Fruit fly (Drosophila melanogaster) Kc167 (cell line): Measurements from ENCODE around the gene Ir7d.

Experiments
- Myc ChIP-seq: fragments of >200 bp; optimal IDR thresholded peaks from 2 replicates; lab custom pipeline; 2017; ENCODE audit warnings: missing external identifiers
- Sin3A ChIP-seq: fragments of >200 bp; optimal IDR thresholded peaks from 2 replicates; lab custom pipeline; 2018; ENCODE audit warnings: missing external identifiers
- h ChIP-seq: fragments of >200 bp; optimal IDR thresholded peaks from 3 replicates; lab custom pipeline; 2018; ENCODE audit warnings: missing external identifiers
- insv ChIP-seq: fragments of >200 bp; optimal IDR thresholded peaks from 3 replicates; lab custom pipeline; 2018; ENCODE audit warnings: missing external identifiers
- psq ChIP-seq: fragments of >200 bp; optimal IDR thresholded peaks from 2 replicates; lab custom pipeline; 2017; ENCODE audit warnings: missing external identifiers
- ttk ChIP-seq: sonication (Bioruptor generic); optimal IDR thresholded peaks from 2 replicates; lab custom pipeline; 2017; ENCODE audit warnings: missing external identifiers

Ir7d gene

dm6 chrX:7878736-7879135 lies at the start of gene Ir7d:
Ir7d (minus strand) TSS chrX:7878836.
- TF ChIP-seq Myc (lab: Kevin White, UChicago) = no peak
- TF ChIP-seq psq (lab: Kevin White, UChicago) = no peak
- TF ChIP-seq insv = no peak
- no peak for TF ChIP-seq Sin3A (lab: Kevin White, UChicago)
- no peak for TF ChIP-seq ttk (lab: Kevin White, UChicago)
- TF ChIP-seq h (lab: Kevin White, UChicago) = no peak

- TF ChIP-seq h (lab: Kevin White, UChicago) (no peak), insv (no peak), Sin3A (lab: Kevin White, UChicago) (no peak), ttk (lab: Kevin White, UChicago) (no peak), psq (lab: Kevin White, UChicago) (no peak), Myc (lab: Kevin White, UChicago) (no peak)
Measured at dm6 chrX:7924913-7925312, 46.3 kb upstream of the Ir7d start.

- TF ChIP-seq Sin3A (lab: Kevin White, UChicago) (no peak), insv (no peak), ttk (lab: Kevin White, UChicago) (no peak), h (lab: Kevin White, UChicago) (no peak), Myc (lab: Kevin White, UChicago) (no peak), psq (lab: Kevin White, UChicago) (no peak)
Measured at dm6 chrX:7923063-7923462, 44.4 kb upstream of the Ir7d start.

- TF ChIP-seq psq (lab: Kevin White, UChicago) (no peak), insv (no peak), Myc (lab: Kevin White, UChicago) (no peak), ttk (lab: Kevin White, UChicago) (no peak), h (lab: Kevin White, UChicago) (no peak), Sin3A (lab: Kevin White, UChicago) (no peak)
Measured at dm6 chrX:7920081-7920688, 41.5 kb upstream of the Ir7d start, which contains the start of the genes hdm and Ykt6. hdm (minus strand) TSS chrX:7920131. Ykt6 (plus strand) TSS chrX:7920409.

dm6 chrX:7911983-7912630 lies 33.5 kb upstream of the Ir7d start, which contains the start of gene snz:
snz (plus strand) TSS chrX:7912089.
- TF ChIP-seq insv (no peak), psq (lab: Kevin White, UChicago) (no peak), Myc (lab: Kevin White, UChicago) (no peak), ttk (lab: Kevin White, UChicago) (no peak), Sin3A (lab: Kevin White, UChicago) (no peak), h (lab: Kevin White, UChicago) (no peak)

- no peak for TF ChIP-seq insv
- no peak for TF ChIP-seq ttk (lab: Kevin White, UChicago)
- TF ChIP-seq Sin3A (lab: Kevin White, UChicago) = no peak
- no peak for TF ChIP-seq psq (lab: Kevin White, UChicago)
- TF ChIP-seq h (lab: Kevin White, UChicago) = no peak
- TF ChIP-seq Myc (lab: Kevin White, UChicago) = no peak
Measured at dm6 chrX:7909482-7909881, 30.8 kb upstream of the Ir7d start.

- TF ChIP-seq Sin3A (lab: Kevin White, UChicago) (no peak), ttk (lab: Kevin White, UChicago) (no peak), Myc (lab: Kevin White, UChicago) (no peak), h (lab: Kevin White, UChicago) (no peak), insv (no peak), psq (lab: Kevin White, UChicago) (no peak)
Measured at dm6 chrX:7909069-7909389, 30.4 kb upstream of the Ir7d start.

- no peak for TF ChIP-seq h (lab: Kevin White, UChicago)
- TF ChIP-seq insv = no peak
- no peak for TF ChIP-seq Myc (lab: Kevin White, UChicago)
- no peak for TF ChIP-seq psq (lab: Kevin White, UChicago)
- no peak for TF ChIP-seq Sin3A (lab: Kevin White, UChicago)
- TF ChIP-seq ttk (lab: Kevin White, UChicago) = no peak
Measured at dm6 chrX:7908239-7909068, 29.8 kb upstream of the Ir7d start, which contains the start of the genes dpr14 and spidey. dpr14 (minus strand) TSS chrX:7908286. spidey (plus strand) TSS chrX:7908931.

- TF ChIP-seq insv = no peak
- no peak for TF ChIP-seq h (lab: Kevin White, UChicago)
- TF ChIP-seq Myc (lab: Kevin White, UChicago) = no peak
- TF ChIP-seq ttk (lab: Kevin White, UChicago) = no peak
- no peak for TF ChIP-seq psq (lab: Kevin White, UChicago)
- TF ChIP-seq Sin3A (lab: Kevin White, UChicago) = no peak
Measured at dm6 chrX:7901153-7902038, 22.8 kb upstream of the Ir7d start, which contains the start of the genes RpS6 and bys. RpS6 (minus strand) TSS chrX:7901331. bys (plus strand) TSS chrX:7901880.

- TF ChIP-seq Sin3A (lab: Kevin White, UChicago) (no peak), psq (lab: Kevin White, UChicago) (no peak), h (lab: Kevin White, UChicago) (no peak), ttk (lab: Kevin White, UChicago) (no peak), Myc (lab: Kevin White, UChicago) (no peak), insv (no peak)
Measured at dm6 chrX:7900659-7901058, 22.0 kb upstream of the Ir7d start.
